Fruit fly (Drosophila melanogaster) S2 (cell line): Measurements from ENCODE around the gene Smg6.

Experiments
- CG8478 ChIP-seq: fragments of >200 bp; optimal IDR thresholded peaks from 2 replicates; lab custom pipeline; 2018
- CTCF ChIP-seq, 2 experiments: fragments of >200 bp; optimal IDR thresholded peaks; 2 replicates each; lab custom pipeline; 2018

DNA sequence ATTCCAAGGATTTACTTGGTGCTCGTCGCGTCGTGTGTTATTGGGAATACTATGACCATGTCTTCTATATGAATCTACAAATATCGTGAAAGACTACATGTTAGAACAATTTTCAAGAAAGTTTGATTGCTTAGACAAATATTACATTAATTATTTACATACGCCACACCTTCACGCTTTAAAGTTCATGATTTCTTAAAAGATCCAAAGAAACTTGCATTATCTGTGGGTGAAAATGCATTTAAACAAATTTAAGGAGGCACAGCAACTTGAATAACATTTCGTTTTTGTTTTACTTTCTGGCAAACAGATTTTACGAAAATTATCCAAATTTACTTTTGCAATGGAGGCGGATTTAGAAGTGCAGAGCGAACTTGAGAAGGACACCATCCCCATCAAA is 3.4 kb upstream of the Smg6 start, which contains the start of gene CG31115:
- no peak for TF ChIP-seq CG8478
- TF ChIP-seq CTCF (optimal IDR thresholded peaks at IDR 0.05; lab: Kevin White, UChicago): no peak
